Fruit fly (Drosophila melanogaster) whole organism, embryonic: Measurements from ENCODE around the gene CG31495.

ENCODE experiments used
- Ada2b ChIP-seq: fragments of 200-800 bp; sonication (Bioruptor generic); IDR thresholded peaks from 2 replicates; pipeline ENCODE4 v1.3.6; 2022; ENCODE audit warnings: missing biosample characterization, missing genetic modification characterization
- BEAF-32 ChIP-seq: fragments of 200-800 bp; sonication (Bioruptor generic); optimal IDR thresholded peaks from 3 replicates; lab custom pipeline; 2017; ENCODE audit warnings: missing biosample characterization, missing genetic modification characterization, mild to moderate bottlenecking, moderate library complexity, missing genetic modification reagents
- Bdp1 ChIP-seq: fragments of 200-800 bp; sonication (Bioruptor generic); optimal IDR thresholded peaks from 3 replicates; lab custom pipeline; 2016; ENCODE audit warnings: missing biosample characterization, missing genetic modification characterization
- Bteb2 ChIP-seq: fragments of 200-800 bp; sonication (Bioruptor generic); optimal IDR thresholded peaks from 2 replicates; lab custom pipeline; 2016; ENCODE audit warnings: missing biosample characterization, missing genetic modification characterization
- CG10274 ChIP-seq: fragments of 200-800 bp; sonication (Bioruptor generic); optimal IDR thresholded peaks from 3 replicates; lab custom pipeline; 2017; ENCODE audit warnings: missing biosample characterization, mild to moderate bottlenecking, missing genetic modification characterization
- CG10462 ChIP-seq: fragments of 200-800 bp; sonication (Bioruptor generic); optimal IDR thresholded peaks from 2 replicates; lab custom pipeline; 2016; ENCODE audit warnings: missing biosample characterization, missing genetic modification characterization
- CG12219 ChIP-seq: fragments of 200-800 bp; sonication (Bioruptor generic); optimal IDR thresholded peaks from 3 replicates; lab custom pipeline; 2018; ENCODE audit warnings: missing biosample characterization, mild to moderate bottlenecking, missing genetic modification characterization
- CG14050 ChIP-seq: fragments of 200-800 bp; sonication (Bioruptor generic); IDR thresholded peaks from 3 replicates; pipeline ENCODE4 v1.3.6; 2022; ENCODE audit warnings: missing biosample characterization, missing genetic modification characterization
- CG15269 ChIP-seq: fragments of 200-800 bp; sonication (Bioruptor generic); optimal IDR thresholded peaks from 2 replicates; lab custom pipeline; 2018; ENCODE audit warnings: missing biosample characterization, mild to moderate bottlenecking, missing genetic modification characterization, moderate library complexity
- CG1603 ChIP-seq: fragments of 200-800 bp; sonication (Bioruptor generic); optimal IDR thresholded peaks from 2 replicates; lab custom pipeline; 2019; ENCODE audit warnings: missing biosample characterization, mild to moderate bottlenecking, missing genetic modification characterization, moderate library complexity
- CG2120 ChIP-seq: fragments of 200-800 bp; sonication (Bioruptor generic); optimal IDR thresholded peaks from 3 replicates; lab custom pipeline; 2016; ENCODE audit warnings: missing biosample characterization, missing genetic modification characterization
- CG34224 ChIP-seq: fragments of 200-800 bp; sonication (Bioruptor generic); IDR thresholded peaks from 3 replicates; pipeline ENCODE4 v1.3.6; 2022; ENCODE audit warnings: missing biosample characterization, missing genetic modification characterization; ENCODE audit not compliant: partially characterized antibody
- CG6175 ChIP-seq: fragments of 200-800 bp; sonication (Bioruptor generic); IDR thresholded peaks from 3 replicates; pipeline ENCODE4 v1.3.6; 2022; ENCODE audit warnings: missing biosample characterization, missing genetic modification characterization
- CG6654 ChIP-seq: fragments of 200-800 bp; sonication (Bioruptor generic); optimal IDR thresholded peaks from 2 replicates; lab custom pipeline; 2017; ENCODE audit warnings: missing biosample characterization, mild to moderate bottlenecking, missing genetic modification characterization
- CG8281 ChIP-seq: fragments of 200-800 bp; sonication (Bioruptor generic); optimal IDR thresholded peaks from 2 replicates; lab custom pipeline; 2018; ENCODE audit warnings: missing biosample characterization, mild to moderate bottlenecking, missing genetic modification characterization, moderate library complexity
- CG9817 ChIP-seq: fragments of 200-800 bp; sonication (Bioruptor generic); optimal IDR thresholded peaks from 2 replicates; lab custom pipeline; 2018; ENCODE audit warnings: missing biosample characterization, mild to moderate bottlenecking, missing genetic modification characterization, moderate library complexity
- CrebB ChIP-seq: fragments of 200-800 bp; sonication (Bioruptor generic); optimal IDR thresholded peaks from 3 replicates; lab custom pipeline; 2018; ENCODE audit warnings: missing biosample characterization, mild to moderate bottlenecking, missing genetic modification characterization
- D ChIP-seq, 2 experiments: fragments of 200-800 bp in 1 of 2; fragments of >200 bp in 1 of 2; sonication (Bioruptor generic) in 1 of 2; optimal IDR thresholded peaks; 2 replicates in 1 of 2; 3 replicates in 1 of 2; lab custom pipeline; 2017; ENCODE audit warnings: mild to moderate bottlenecking in 1 of 2, missing biosample characterization in 1 of 2, missing genetic modification characterization in 1 of 2, missing genetic modification reagents in 1 of 2
- H15 ChIP-seq: fragments of 200-800 bp; sonication (Bioruptor generic); IDR thresholded peaks from 3 replicates; pipeline ENCODE4 v1.3.6; 2022; ENCODE audit warnings: missing biosample characterization, missing genetic modification characterization
- Hand ChIP-seq: fragments of 200-800 bp; sonication (Bioruptor generic); optimal IDR thresholded peaks from 2 replicates; lab custom pipeline; 2017; ENCODE audit warnings: mild to moderate bottlenecking, missing biosample characterization, missing genetic modification reagents, missing genetic modification characterization
- Hmr ChIP-seq: fragments of 200-800 bp; sonication (Bioruptor generic); optimal IDR thresholded peaks from 3 replicates; lab custom pipeline; 2017; ENCODE audit warnings: mild to moderate bottlenecking, missing biosample characterization, missing genetic modification reagents, missing genetic modification characterization
- Hr78 ChIP-seq, 2 experiments: fragments of 200-800 bp in 1 of 2; fragments of >200 bp in 1 of 2; sonication (Bioruptor generic) in 1 of 2; optimal IDR thresholded peaks; 2 replicates each; lab custom pipeline; 2017 to 2019; ENCODE audit warnings: missing biosample characterization in 2 of 2, missing genetic modification characterization in 2 of 2, mild to moderate bottlenecking in 1 of 2, moderate library complexity in 1 of 2
- MTF-1 ChIP-seq: fragments of 200-800 bp; sonication (Bioruptor generic); optimal IDR thresholded peaks from 2 replicates; lab custom pipeline; 2018; ENCODE audit warnings: missing biosample characterization, mild to moderate bottlenecking, missing genetic modification characterization, borderline replicate concordance
- Mes4 ChIP-seq: fragments of 200-800 bp; sonication (Bioruptor generic); optimal IDR thresholded peaks from 2 replicates; lab custom pipeline; 2016; ENCODE audit warnings: missing biosample characterization, missing genetic modification characterization
- Six4 ChIP-seq: fragments of 200-800 bp; sonication (Bioruptor generic); optimal IDR thresholded peaks from 2 replicates; lab custom pipeline; 2016; ENCODE audit warnings: missing biosample characterization, missing genetic modification characterization
- Stat92E ChIP-seq, 3 experiments: fragments of >200 bp in 2 of 3; fragments of 200-800 bp in 1 of 3; sonication (Bioruptor generic) in 1 of 3; optimal IDR thresholded peaks; 2 replicates each; lab custom pipeline; 2017 to 2019; ENCODE audit warnings: missing biosample characterization in 3 of 3, missing genetic modification characterization in 3 of 3, mild to moderate bottlenecking in 1 of 3, moderate library complexity in 1 of 3
- Xbp1 ChIP-seq: fragments of 200-800 bp; sonication (Bioruptor generic); optimal IDR thresholded peaks from 3 replicates; lab custom pipeline; 2016; ENCODE audit warnings: missing biosample characterization, mild to moderate bottlenecking, missing genetic modification characterization
- aop ChIP-seq: fragments of 200-800 bp; sonication (Bioruptor generic); IDR thresholded peaks from 2 replicates; pipeline ENCODE4 v1.3.6; 2022; ENCODE audit warnings: missing biosample characterization, missing genetic modification characterization
- ase ChIP-seq: fragments of 200-800 bp; sonication (Bioruptor generic); IDR thresholded peaks from 3 replicates; pipeline ENCODE4 v1.3.6; 2022; ENCODE audit warnings: missing biosample characterization, missing genetic modification characterization
- bbx ChIP-seq: fragments of 200-800 bp; sonication (Bioruptor generic); IDR thresholded peaks from 2 replicates; pipeline ENCODE4 v1.3.6; 2022; ENCODE audit warnings: missing biosample characterization, missing genetic modification characterization; ENCODE audit not compliant: partially characterized antibody
- chm ChIP-seq: fragments of 200-800 bp; sonication (Bioruptor generic); IDR thresholded peaks from 2 replicates; pipeline ENCODE4 v1.3.6; 2022; ENCODE audit warnings: missing biosample characterization, missing genetic modification characterization
- chn ChIP-seq: fragments of 200-800 bp; sonication (Bioruptor generic); optimal IDR thresholded peaks from 2 replicates; lab custom pipeline; 2016; ENCODE audit warnings: missing biosample characterization, missing genetic modification characterization
- crol ChIP-seq: fragments of 200-800 bp; sonication (Bioruptor generic); IDR thresholded peaks from 2 replicates; pipeline ENCODE4 v1.3.6; 2022; ENCODE audit warnings: missing biosample characterization, missing genetic modification characterization
- cwo ChIP-seq: fragments of 200-800 bp; sonication (Bioruptor generic); optimal IDR thresholded peaks from 3 replicates; lab custom pipeline; 2017; ENCODE audit warnings: missing biosample characterization, missing genetic modification characterization, mild to moderate bottlenecking, moderate library complexity, missing genetic modification reagents
- gem ChIP-seq: fragments of 200-800 bp; sonication (Bioruptor generic); optimal IDR thresholded peaks from 2 replicates; lab custom pipeline; 2019; ENCODE audit warnings: missing biosample characterization, mild to moderate bottlenecking, missing genetic modification characterization, moderate library complexity
- gsb-n ChIP-seq: fragments of 200-800 bp; sonication (Bioruptor generic); optimal IDR thresholded peaks from 3 replicates; lab custom pipeline; 2018; ENCODE audit warnings: missing biosample characterization, mild to moderate bottlenecking, missing genetic modification characterization
- inv ChIP-seq: fragments of 200-800 bp; sonication (Bioruptor generic); IDR thresholded peaks from 2 replicates; pipeline ENCODE4 v1.3.6; 2022; ENCODE audit warnings: missing biosample characterization, missing genetic modification characterization; ENCODE audit not compliant: partially characterized antibody
- lab ChIP-seq: fragments of 200-800 bp; sonication (Bioruptor generic); optimal IDR thresholded peaks from 3 replicates; lab custom pipeline; 2017; ENCODE audit warnings: missing biosample characterization, missing genetic modification characterization, mild to moderate bottlenecking, moderate library complexity, missing genetic modification reagents
- lilli ChIP-seq: fragments of 200-800 bp; sonication (Bioruptor generic); optimal IDR thresholded peaks from 3 replicates; lab custom pipeline; 2016; ENCODE audit warnings: missing biosample characterization, missing genetic modification characterization
- oc ChIP-seq: fragments of 200-800 bp; sonication (Bioruptor generic); optimal IDR thresholded peaks from 2 replicates; lab custom pipeline; 2018; ENCODE audit warnings: missing biosample characterization, mild to moderate bottlenecking, missing genetic modification characterization, moderate library complexity
- pfk ChIP-seq: fragments of 200-800 bp; sonication (Bioruptor generic); optimal IDR thresholded peaks from 2 replicates; lab custom pipeline; 2018; ENCODE audit warnings: missing biosample characterization, mild to moderate bottlenecking, missing genetic modification characterization, moderate library complexity
- pum ChIP-seq: fragments of 200-800 bp; sonication (Bioruptor generic); optimal IDR thresholded peaks from 2 replicates; lab custom pipeline; 2016; ENCODE audit warnings: missing biosample characterization, missing genetic modification characterization
- pzg ChIP-seq: fragments of 200-800 bp; sonication (Bioruptor generic); optimal IDR thresholded peaks from 3 replicates; lab custom pipeline; 2018; ENCODE audit warnings: missing biosample characterization, mild to moderate bottlenecking, missing genetic modification characterization, moderate library complexity
- sens-2 ChIP-seq: fragments of 200-800 bp; sonication (Bioruptor generic); IDR thresholded peaks from 2 replicates; pipeline ENCODE4 v1.3.6; 2022; ENCODE audit warnings: missing biosample characterization, missing genetic modification characterization
- sim ChIP-seq: fragments of 200-800 bp; sonication (Bioruptor generic); IDR thresholded peaks from 2 replicates; pipeline ENCODE4 v1.3.6; 2022; ENCODE audit warnings: missing biosample characterization, missing genetic modification characterization
- ssp ChIP-seq: fragments of 200-800 bp; sonication (Bioruptor generic); IDR thresholded peaks from 2 replicates; pipeline ENCODE4 v1.3.6; 2022; ENCODE audit warnings: missing biosample characterization, missing genetic modification characterization
- tup ChIP-seq: fragments of 200-800 bp; sonication (Bioruptor generic); optimal IDR thresholded peaks from 2 replicates; lab custom pipeline; 2016; ENCODE audit warnings: missing biosample characterization, mild to moderate bottlenecking, missing genetic modification characterization, moderate library complexity

Gene CG31495

DNA sequence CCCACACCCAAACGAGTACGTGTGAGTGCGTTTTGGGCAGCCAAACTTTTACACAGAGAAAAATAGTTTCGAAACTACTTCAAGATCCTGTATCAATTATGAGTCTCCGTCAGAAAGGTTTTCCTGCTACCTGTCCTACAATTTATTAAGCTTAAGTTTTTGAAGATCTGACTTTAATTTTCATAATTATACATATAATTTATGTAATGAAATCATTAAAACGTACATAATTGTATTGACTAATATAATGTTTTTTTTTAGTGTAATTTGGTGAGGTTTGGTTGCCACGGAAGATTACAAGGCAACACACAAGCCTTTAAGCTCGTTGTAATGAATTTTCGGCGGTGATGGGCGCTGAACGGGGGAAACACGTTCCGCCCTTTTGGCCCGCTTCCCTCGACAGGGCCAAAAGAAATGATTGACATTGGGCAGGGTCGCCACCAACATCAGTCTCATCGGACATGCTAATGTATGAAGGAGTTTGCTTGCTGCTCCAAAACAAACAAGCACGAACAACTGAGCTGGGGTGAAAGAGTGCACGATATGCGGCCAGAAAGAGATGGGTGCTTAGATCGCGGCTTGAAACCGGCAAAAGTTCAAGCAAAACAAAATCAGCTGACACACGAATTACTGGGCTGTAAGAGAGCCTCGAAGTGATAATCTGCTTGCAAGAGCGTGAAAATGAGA, 45.6 kb downstream of the CG31495 start (continued):
- TF ChIP-seq CG34224 (no peak), CG15269 (tag; lab: Kevin White, UChicago) (peak; percentile 62), Xbp1 (peak; percentile 73), crol (GFP tag; lab: Robert Waterston, UW) (no peak), pum (GFP tag; lab: Kevin White, UChicago) (no peak), cwo (GFP tag; lab: Kevin White, UChicago) (no peak), BEAF-32 (GFP tag; lab: Kevin White, UChicago) (no peak), sens-2 (GFP tag; lab: Robert Waterston, UW) (no peak), Mes4 (GFP tag; lab: Kevin White, UChicago) (no peak), pzg (GFP tag; lab: Kevin White, UChicago) (no peak), Six4 (GFP tag; lab: Kevin White, UChicago) (peak; percentile 40), lilli (GFP tag; lab: Kevin White, UChicago) (peak; percentile 29), CG1603 (tag; lab: Kevin White, UChicago) (peak; percentile 46), CG8281 (peak; percentile 14), gsb-n (peak; percentile 77), tup (no peak), CG6175 (GFP tag; lab: Robert Waterston, UW) (no peak), D (optimal IDR thresholded peaks at IDR 0.05; lab: Kevin White, UChicago) (no peak), D (GFP tag; optimal IDR thresholded peaks at IDR 0.05; lab: Kevin White, UChicago) (peak; percentile 71), ase (GFP tag; lab: Robert Waterston, UW) (peak; percentile 57; the same call in 1 of the 3 replicates), CG2120 (GFP tag; lab: Kevin White, UChicago) (no peak), Hmr (peak; percentile 28), H15 (GFP tag; lab: Robert Waterston, UW) (peak; percentile 61; the same call in 2 of the 3 replicates), gem (peak; percentile 89), inv (GFP tag; lab: Robert Waterston, UW) (no peak), Hand (GFP tag; lab: Kevin White, UChicago) (no peak), CG6654 (no peak), CG9817 (peak; percentile 33), Hr78 (GFP tag; optimal IDR thresholded peaks at IDR 0.05; lab: Kevin White, UChicago) (peak in 1 of 2 experiments; percentile 67), sim (GFP tag; lab: Robert Waterston, UW) (no peak), pfk (no peak), aop (no peak), Bteb2 (GFP tag; lab: Kevin White, UChicago) (no peak), chn (GFP tag; lab: Kevin White, UChicago) (no peak), CG14050 (GFP tag; lab: Robert Waterston, UW) (peak; percentile 33; the same call in 2 of the 3 replicates), CG12219 (GFP tag; lab: Kevin White, UChicago) (peak; percentile 66), chm (GFP tag; lab: Robert Waterston, UW) (peak; percentile 31; the same call in 1 of the 2 replicates), Ada2b (peak; percentile 56), lab (GFP tag; lab: Kevin White, UChicago) (peak; percentile 59), bbx (GFP tag; lab: Robert Waterston, UW) (no peak), Bdp1 (GFP tag; lab: Kevin White, UChicago) (no peak), CrebB (tag; lab: Kevin White, UChicago) (no peak), oc (tag; lab: Kevin White, UChicago) (peak; percentile 71), ssp (peak; percentile 51; the same call in 1 of the 2 replicates), MTF-1 (GFP tag; lab: Kevin White, UChicago) (no peak), CG10274 (GFP tag; lab: Kevin White, UChicago) (no peak), Stat92E (GFP tag; optimal IDR thresholded peaks at IDR 0.05; lab: Kevin White, UChicago) (peak in 1 of 3 experiments; percentile 21), CG10462 (GFP tag; lab: Kevin White, UChicago) (peak; percentile 54)
